Worm (Caenorhabditis elegans): ENCODE data around the gene nhr-168.

Gene nhr-168

DNA sequence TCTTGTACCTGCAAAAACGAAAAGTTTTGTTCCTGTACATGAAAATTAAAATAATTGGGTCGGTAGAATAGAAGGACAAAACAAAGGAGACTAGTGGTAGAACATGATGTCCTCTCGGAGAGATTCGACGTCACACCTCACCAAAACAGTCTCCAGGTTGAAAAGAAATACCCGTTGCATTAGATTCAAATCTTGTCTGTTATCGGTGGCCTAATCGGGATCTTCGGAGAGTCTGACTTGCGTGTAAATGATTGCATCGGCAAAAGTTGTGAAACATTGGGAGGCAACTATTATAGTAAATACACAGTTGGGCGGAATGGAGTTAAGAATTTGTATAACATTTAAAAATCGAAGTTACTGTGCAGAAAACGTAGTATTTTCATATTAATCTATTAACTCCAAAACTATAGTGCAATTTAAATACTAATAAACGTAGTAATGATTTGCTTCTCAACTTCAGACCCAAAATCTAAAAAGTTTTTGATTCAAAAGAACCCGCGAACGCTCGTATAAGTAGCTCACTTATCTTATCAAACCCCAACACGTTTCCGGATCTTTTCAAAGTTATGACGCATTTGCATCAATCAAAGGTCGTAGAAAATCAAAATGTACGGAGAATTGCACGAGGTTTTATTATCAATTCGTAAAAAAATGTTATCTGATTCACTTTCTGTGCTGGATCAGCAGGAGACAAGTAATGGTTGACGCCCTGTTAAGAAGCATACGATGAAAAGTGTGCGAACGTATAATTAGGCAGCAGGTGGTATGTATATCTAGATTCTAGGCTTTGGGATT lies at the start of gene nhr-168:
nhr-168 (minus strand) TSS at position 486 of the 795 bp plus-strand sequence.
- no peak for TF ChIP-seq sptf-1 (tag; optimal IDR thresholded peaks at IDR 0.05)
- peak; percentile 41 for TF ChIP-seq grh-1 (GFP tag; IDR thresholded peaks at IDR 0.05)
- no peak for TF ChIP-seq ztf-4 (tag; optimal IDR thresholded peaks at IDR 0.05)
- TF ChIP-seq swsn-7 (tag; optimal IDR thresholded peaks at IDR 0.05), result no peak
- peak; percentile 5 for TF ChIP-seq nhr-20 (tag; optimal IDR thresholded peaks at IDR 0.05)
- no peak for TF ChIP-seq aha-1 (tag; optimal IDR thresholded peaks at IDR 0.05)
- no peak for TF ChIP-seq ceh-88 (GFP tag; IDR thresholded peaks at IDR 0.05)
- no peak for TF ChIP-seq unc-62 (GFP tag; optimal IDR thresholded peaks at IDR 0.05)
- peak; percentile 68 for TF ChIP-seq lin-14 (GFP tag; optimal IDR thresholded peaks at IDR 0.05)
- peak; percentile 12 for TF ChIP-seq rnt-1 (tag; optimal IDR thresholded peaks at IDR 0.05)
- TF ChIP-seq nhr-85 (tag), result peak; percentile 88
- TF ChIP-seq ceh-63 (GFP tag; optimal IDR thresholded peaks at IDR 0.05), result no peak
- TF ChIP-seq lin-13 (GFP tag; optimal IDR thresholded peaks at IDR 0.05), result no peak
- no peak for TF ChIP-seq mab-9 (GFP tag; IDR thresholded peaks at IDR 0.05)
- TF ChIP-seq nhr-76 (tag; optimal IDR thresholded peaks at IDR 0.05), result no peak
- no peak for TF ChIP-seq sox-4 (tag; optimal IDR thresholded peaks at IDR 0.05)
- no peak for TF ChIP-seq ama-1 (optimal IDR thresholded peaks at IDR 0.05)
- no peak for TF ChIP-seq zag-1 (tag; optimal IDR thresholded peaks at IDR 0.05)
- TF ChIP-seq blmp-1 (tag; optimal IDR thresholded peaks at IDR 0.05), result peak; percentile 38
- no peak for TF ChIP-seq egl-13 (tag; optimal IDR thresholded peaks at IDR 0.05)
- no peak for TF ChIP-seq nhr-47 (tag; optimal IDR thresholded peaks at IDR 0.05)
- no peak for TF ChIP-seq isw-1 (GFP tag; IDR thresholded peaks at IDR 0.05)
- peak; percentile 72 for TF ChIP-seq elt-2 (tag; optimal IDR thresholded peaks at IDR 0.05)
- TF ChIP-seq skn-1 (tag; optimal IDR thresholded peaks at IDR 0.05), result no peak
- no peak for TF ChIP-seq C16A3.4 (tag; optimal IDR thresholded peaks at IDR 0.05)
- peak; percentile 39 for TF ChIP-seq pax-3 (tag; optimal IDR thresholded peaks at IDR 0.05)
- TF ChIP-seq mef-2 (tag; optimal IDR thresholded peaks at IDR 0.05), result no peak

ce11 chrV:13380980-13381379 lies 47.3 kb upstream of the nhr-168 start, which contains the start of gene cpz-2:
cpz-2 (plus strand) TSS chrV:13381189.
- TF ChIP-seq elt-2 (tag; optimal IDR thresholded peaks at IDR 0.05) (peak; percentile 56), fkh-8 (tag; optimal IDR thresholded peaks at IDR 0.05) (no peak)

DNA sequence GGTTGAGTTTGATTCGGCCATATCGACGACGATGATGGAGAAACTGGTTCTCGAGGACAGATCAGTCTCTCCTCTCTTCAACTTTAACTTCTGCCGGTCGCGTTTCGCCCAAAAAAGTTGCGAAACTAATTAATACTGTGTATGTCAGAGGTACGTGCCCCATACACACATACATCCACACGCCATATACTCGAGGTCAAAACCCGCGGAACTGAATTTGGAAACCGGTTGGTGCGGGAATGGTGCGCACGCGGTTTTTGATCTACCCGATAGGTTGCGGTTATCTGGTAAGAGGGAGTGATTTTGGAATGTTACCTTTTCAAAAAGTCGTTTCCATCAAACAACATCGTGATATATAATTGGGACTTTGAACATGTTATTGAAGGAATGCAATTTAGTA lies 46.5 kb upstream of the nhr-168 start, which contains the start of gene ifbp-1:
ifbp-1 (minus strand) TSS at position 85 of the 400 bp plus-strand sequence.
- TF ChIP-seq blmp-1 (tag; optimal IDR thresholded peaks at IDR 0.05) (peak; percentile 86), nhr-11 (tag; optimal IDR thresholded peaks at IDR 0.05) (peak; percentile 26), dsc-1 (tag; optimal IDR thresholded peaks at IDR 0.05) (no peak), swsn-7 (tag; optimal IDR thresholded peaks at IDR 0.05) (peak; percentile 38), grh-1 (GFP tag; IDR thresholded peaks at IDR 0.05) (peak; percentile 100), nhr-47 (tag; optimal IDR thresholded peaks at IDR 0.05) (peak; percentile 70), nhr-85 (tag) (peak; percentile 100), irx-1 (tag; optimal IDR thresholded peaks at IDR 0.05) (peak; percentile 20), unc-130 (tag; optimal IDR thresholded peaks at IDR 0.05) (peak; percentile 87), nhr-71 (tag; optimal IDR thresholded peaks at IDR 0.05) (peak; percentile 85), rnt-1 (tag; optimal IDR thresholded peaks at IDR 0.05) (peak; percentile 36), elt-3 (tag; optimal IDR thresholded peaks at IDR 0.05) (peak; percentile 39 to 96 (median 91)), nhr-90 (tag; optimal IDR thresholded peaks at IDR 0.05; ENCODE audit: poor library complexity) (peak; percentile 85), lin-13 (GFP tag; optimal IDR thresholded peaks at IDR 0.05) (peak; percentile 63), nhr-20 (tag; optimal IDR thresholded peaks at IDR 0.05) (peak; percentile 89), snu-23 (GFP tag; optimal IDR thresholded peaks at IDR 0.05) (peak; percentile 82), lin-14 (GFP tag; optimal IDR thresholded peaks at IDR 0.05) (peak; percentile 96), efl-3 (GFP tag; optimal IDR thresholded peaks at IDR 0.05) (peak; percentile 26), hlh-4 (tag; optimal IDR thresholded peaks at IDR 0.05) (no peak), egl-27 (tag; optimal IDR thresholded peaks at IDR 0.05) (peak in 1 of 2 experiments; percentile 41), mep-1 (tag; optimal IDR thresholded peaks at IDR 0.05) (peak; percentile 69), nhr-19 (GFP tag; conservative IDR thresholded peaks at IDR 0.05) (peak; percentile 69), ama-1 (optimal IDR thresholded peaks at IDR 0.05) (no peak), pax-3 (tag; optimal IDR thresholded peaks at IDR 0.05) (peak; percentile 10), C04F5.9 (tag; optimal IDR thresholded peaks at IDR 0.05) (no peak), ceh-90 (tag; optimal IDR thresholded peaks at IDR 0.05) (no peak), zip-4 (GFP tag; optimal IDR thresholded peaks at IDR 0.05) (peak; percentile 31), C16A3.4 (tag; optimal IDR thresholded peaks at IDR 0.05) (peak; percentile 55), efl-1 (optimal IDR thresholded peaks at IDR 0.05) (peak; percentile 16 to 47), efl-1 (GFP tag; optimal IDR thresholded peaks at IDR 0.05 in 1 of 2) (peak in 1 of 2 experiments; percentile 95), vab-15 (tag; optimal IDR thresholded peaks at IDR 0.05) (peak; percentile 80), tbx-2 (tag; optimal IDR thresholded peaks at IDR 0.05) (peak; percentile 72)
